Worm (Caenorhabditis elegans) whole organism, L1 larva: ENCODE measurements around the gene fbxa-4.

ENCODE experiments used
- C34B4.2 ChIP-seq: sonication (generic microtip); optimal IDR thresholded peaks from 2 replicates; lab custom pipeline; 2017; ENCODE audit warnings: mild to moderate bottlenecking, missing genetic modification characterization, missing compliant biosample characterization
- F16B12.6 ChIP-seq: fragments of 150-350 bp; optimal IDR thresholded peaks from 2 replicates; lab custom pipeline; 2014; ENCODE audit warnings: missing biosample characterization, missing genetic modification characterization
- Y116A8C.19 ChIP-seq: sonication (generic microtip); optimal IDR thresholded peaks from 2 replicates; lab custom pipeline; 2016; ENCODE audit warnings: missing compliant biosample characterization, missing genetic modification characterization, borderline replicate concordance
- aly-2 ChIP-seq: fragments of 150-350 bp; optimal IDR thresholded peaks from 2 replicates; lab custom pipeline; 2014; ENCODE audit warnings: missing biosample characterization, missing genetic modification characterization
- ama-1 ChIP-seq: fragments of 150-350 bp; optimal IDR thresholded peaks from 2 replicates; lab custom pipeline; 2014
- blmp-1 ChIP-seq: fragments of 150-350 bp; optimal IDR thresholded peaks from 2 replicates; lab custom pipeline; 2014; ENCODE audit warnings: missing biosample characterization, missing genetic modification characterization
- ceh-63 ChIP-seq: fragments of 200-800 bp; sonication (Bioruptor generic); optimal IDR thresholded peaks from 2 replicates; lab custom pipeline; 2018; ENCODE audit warnings: mild to moderate bottlenecking, missing genetic modification characterization, missing compliant biosample characterization
- ceh-8 ChIP-seq: fragments of 200-800 bp; sonication (Bioruptor generic); optimal IDR thresholded peaks from 2 replicates; lab custom pipeline; 2018; ENCODE audit warnings: mild to moderate bottlenecking, missing genetic modification characterization, moderate library complexity, missing compliant biosample characterization
- ceh-88 ChIP-seq: fragments of 200-800 bp; sonication (Bioruptor generic); IDR thresholded peaks from 2 replicates; pipeline ENCODE4 v1.3.6; 2022; ENCODE audit warnings: missing genetic modification characterization, missing compliant biosample characterization
- ceh-90 ChIP-seq: sonication (generic microtip); optimal IDR thresholded peaks from 2 replicates; lab custom pipeline; 2016; ENCODE audit warnings: missing genetic modification characterization, missing compliant biosample characterization
- ces-1 ChIP-seq: fragments of 150-350 bp; optimal IDR thresholded peaks from 2 replicates; lab custom pipeline; 2014; ENCODE audit warnings: missing biosample characterization, missing genetic modification reagents, missing genetic modification characterization
- dsc-1 ChIP-seq: sonication (generic microtip); optimal IDR thresholded peaks from 2 replicates; lab custom pipeline; 2016; ENCODE audit warnings: mild to moderate bottlenecking, missing genetic modification characterization, missing compliant biosample characterization
- efl-1 ChIP-seq, 4 experiments: fragments of 150-350 bp; optimal IDR thresholded peaks in 3 of 4; peaks in 1 of 4; 1 replicate in 1 of 4; 2 replicates in 3 of 4; lab custom pipeline; 2014; ENCODE audit warnings: missing biosample characterization in 2 of 4, missing genetic modification characterization in 2 of 4, missing genetic modification reagents in 2 of 4
- fkh-10 ChIP-seq: sonication (generic microtip); optimal IDR thresholded peaks from 2 replicates; lab custom pipeline; 2017; ENCODE audit warnings: missing biosample characterization, missing genetic modification reagents, missing genetic modification characterization
- fkh-4 ChIP-seq: sonication (generic microtip); optimal IDR thresholded peaks from 2 replicates; lab custom pipeline; 2016; ENCODE audit warnings: missing compliant biosample characterization, missing genetic modification characterization, borderline replicate concordance
- fkh-8 ChIP-seq: sonication (generic microtip); optimal IDR thresholded peaks from 2 replicates; lab custom pipeline; 2016; ENCODE audit warnings: mild to moderate bottlenecking, missing genetic modification characterization, missing compliant biosample characterization
- fos-1 ChIP-seq: fragments of 150-350 bp; optimal IDR thresholded peaks from 2 replicates; lab custom pipeline; 2014; ENCODE audit warnings: missing biosample characterization, missing genetic modification characterization
- grh-1 ChIP-seq: fragments of 200-800 bp; sonication (Bioruptor generic); IDR thresholded peaks from 2 replicates; pipeline ENCODE4 v1.3.6; 2022; ENCODE audit warnings: missing genetic modification reagents, missing genetic modification characterization, missing compliant biosample characterization
- hlh-4 ChIP-seq: sonication (generic microtip); optimal IDR thresholded peaks from 2 replicates; lab custom pipeline; 2016; ENCODE audit warnings: mild to moderate bottlenecking, missing genetic modification characterization, missing compliant biosample characterization
- irx-1 ChIP-seq: sonication (generic microtip); optimal IDR thresholded peaks from 2 replicates; lab custom pipeline; 2016; ENCODE audit warnings: missing genetic modification characterization, missing compliant biosample characterization
- isw-1 ChIP-seq: fragments of 200-800 bp; sonication (Bioruptor generic); IDR thresholded peaks from 2 replicates; pipeline ENCODE4 v1.3.6; 2022; ENCODE audit warnings: missing genetic modification characterization, missing compliant biosample characterization
- jun-1 ChIP-seq: fragments of 150-350 bp; optimal IDR thresholded peaks from 2 replicates; lab custom pipeline; 2014; ENCODE audit warnings: missing biosample characterization, missing genetic modification reagents, missing genetic modification characterization
- lin-13 ChIP-seq: fragments of 150-350 bp; optimal IDR thresholded peaks from 2 replicates; lab custom pipeline; 2014; ENCODE audit warnings: missing biosample characterization, missing genetic modification reagents, missing genetic modification characterization
- lin-14 ChIP-seq: fragments of 200-800 bp; sonication (Bioruptor generic); optimal IDR thresholded peaks from 2 replicates; lab custom pipeline; 2018; ENCODE audit warnings: mild to moderate bottlenecking, missing genetic modification characterization, moderate library complexity, missing compliant biosample characterization
- lir-3 ChIP-seq: sonication (generic microtip); optimal IDR thresholded peaks from 2 replicates; lab custom pipeline; 2016; ENCODE audit warnings: mild to moderate bottlenecking, missing genetic modification characterization, moderate library complexity, missing compliant biosample characterization; ENCODE audit not compliant: poor library complexity
- lsy-2 ChIP-seq, 2 experiments: fragments of 150-350 bp; optimal IDR thresholded peaks; 2 replicates each; lab custom pipeline; 2014; ENCODE audit warnings: missing biosample characterization in 2 of 2, missing genetic modification characterization in 2 of 2
- nhr-12 ChIP-seq: sonication (generic microtip); optimal IDR thresholded peaks from 2 replicates; lab custom pipeline; 2017; ENCODE audit warnings: missing biosample characterization, missing genetic modification characterization
- nhr-19 ChIP-seq: fragments of 200-800 bp; sonication (Bioruptor generic); conservative IDR thresholded peaks from 2 replicates; pipeline ENCODE4 v1.3.6; 2022; ENCODE audit warnings: missing genetic modification characterization, missing compliant biosample characterization
- nhr-20 ChIP-seq: sonication (generic microtip); optimal IDR thresholded peaks from 2 replicates; lab custom pipeline; 2016; ENCODE audit warnings: mild to moderate bottlenecking, missing genetic modification characterization, missing compliant biosample characterization
- nhr-28 ChIP-seq: fragments of 150-350 bp; optimal IDR thresholded peaks from 2 replicates; lab custom pipeline; 2014; ENCODE audit warnings: missing biosample characterization, missing genetic modification characterization
- nhr-71 ChIP-seq: sonication (generic microtip); optimal IDR thresholded peaks from 2 replicates; lab custom pipeline; 2016; ENCODE audit warnings: mild to moderate bottlenecking, missing genetic modification characterization, moderate library complexity, missing compliant biosample characterization
- nhr-76 ChIP-seq: sonication (generic microtip); optimal IDR thresholded peaks from 2 replicates; lab custom pipeline; 2017; ENCODE audit warnings: missing biosample characterization, missing genetic modification characterization
- nhr-77 ChIP-seq: fragments of 150-350 bp; optimal IDR thresholded peaks from 2 replicates; lab custom pipeline; 2014; ENCODE audit warnings: missing biosample characterization, missing genetic modification characterization
- pag-3 ChIP-seq: sonication (generic microtip); optimal IDR thresholded peaks from 2 replicates; lab custom pipeline; 2017; ENCODE audit warnings: missing genetic modification characterization, mild to moderate bottlenecking, missing compliant biosample characterization, antibody characterized with exemption, borderline replicate concordance; ENCODE audit not compliant: insufficient read depth
- pqm-1 ChIP-seq: sonication (generic microtip); optimal IDR thresholded peaks from 3 replicates; lab custom pipeline; 2017; ENCODE audit warnings: missing biosample characterization, missing genetic modification characterization
- sptf-1 ChIP-seq: fragments of 150-350 bp; optimal IDR thresholded peaks from 2 replicates; lab custom pipeline; 2014; ENCODE audit warnings: missing biosample characterization, missing genetic modification characterization
- tlp-1 ChIP-seq: fragments of 150-350 bp; optimal IDR thresholded peaks from 2 replicates; lab custom pipeline; 2014; ENCODE audit warnings: missing biosample characterization, missing genetic modification characterization
- unc-86 ChIP-seq: sonication (generic microtip); optimal IDR thresholded peaks from 2 replicates; lab custom pipeline; 2016; ENCODE audit warnings: missing genetic modification characterization, missing compliant biosample characterization
- unc-98 ChIP-seq: fragments of 200-800 bp; sonication (Bioruptor generic); IDR thresholded peaks from 2 replicates; pipeline ENCODE4 v1.3.6; 2022; ENCODE audit warnings: missing genetic modification characterization, missing compliant biosample characterization
- xbp-1 ChIP-seq: sonication (generic microtip); optimal IDR thresholded peaks from 2 replicates; lab custom pipeline; 2016; ENCODE audit warnings: missing genetic modification characterization, missing compliant biosample characterization
- zag-1 ChIP-seq: fragments of 150-350 bp; optimal IDR thresholded peaks from 2 replicates; lab custom pipeline; 2014; ENCODE audit warnings: missing biosample characterization, missing genetic modification characterization
- zip-4 ChIP-seq: fragments of 200-800 bp; sonication (Bioruptor generic); optimal IDR thresholded peaks from 2 replicates; lab custom pipeline; 2018; ENCODE audit warnings: mild to moderate bottlenecking, missing genetic modification characterization, moderate library complexity, missing compliant biosample characterization

The fbxa-4 gene

DNA sequence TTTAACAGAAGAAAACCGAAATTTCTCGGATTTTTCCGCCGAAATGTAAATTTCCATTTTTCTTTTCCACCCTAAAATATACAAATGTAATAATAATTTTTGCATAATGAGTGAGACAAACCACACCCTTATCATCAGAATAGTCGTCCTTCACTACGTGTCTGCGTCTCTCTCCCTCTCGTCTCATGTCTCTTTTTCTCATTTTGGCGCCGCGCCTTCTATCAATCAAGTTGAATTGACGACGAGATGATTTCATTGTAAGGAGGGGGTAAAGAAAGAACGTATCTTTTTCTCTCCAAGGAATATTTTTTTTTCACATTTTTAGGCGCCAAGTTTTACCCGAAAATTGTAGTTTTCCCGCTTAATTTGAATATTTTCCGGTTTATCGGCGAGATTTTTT lies 26.9 kb upstream of the fbxa-4 start (continued):
- TF ChIP-seq lin-13 (GFP tag; lab: Kevin White, UChicago) (no peak), unc-98 (no peak), zip-4 (GFP tag; lab: Kevin White, UChicago) (no peak), grh-1 (GFP tag; lab: Robert Waterston, UW) (no peak), nhr-77 (tag; lab: Kevin White, UChicago) (no peak), hlh-4 (tag; lab: Kevin White, UChicago) (no peak), aly-2 (tag; lab: Kevin White, UChicago) (no peak), irx-1 (tag; lab: Kevin White, UChicago) (no peak), ceh-63 (GFP tag; lab: Kevin White, UChicago) (no peak), C34B4.2 (tag; lab: Kevin White, UChicago) (no peak), F16B12.6 (no peak), nhr-28 (tag; lab: Kevin White, UChicago) (no peak), ceh-88 (GFP tag; lab: Robert Waterston, UW) (no peak), ceh-8 (GFP tag; lab: Kevin White, UChicago) (no peak), jun-1 (tag; lab: Kevin White, UChicago) (no peak), nhr-71 (tag; lab: Kevin White, UChicago) (peak; percentile 37), ceh-90 (tag; lab: Kevin White, UChicago) (no peak), nhr-76 (no peak), lin-14 (peak; percentile 70), Y116A8C.19 (tag; lab: Kevin White, UChicago) (no peak), ama-1 (lab: Kevin White, UChicago) (no peak), nhr-19 (GFP tag; lab: Robert Waterston, UW) (0 out of 2 replicates have a peak, but pooled peaks have one; percentile 3), isw-1 (no peak), pqm-1 (no peak), sptf-1 (tag; lab: Kevin White, UChicago) (no peak), pag-3 (no peak), fos-1 (tag; lab: Kevin White, UChicago) (peak; percentile 20), lir-3 (no peak), ces-1 (GFP tag; lab: Kevin White, UChicago) (no peak), lsy-2 (tag; optimal IDR thresholded peaks at IDR 0.05; lab: Kevin White, UChicago) (peak in 1 of 2 experiments; percentile 15), fkh-10 (GFP tag; lab: Kevin White, UChicago) (no peak)

DNA sequence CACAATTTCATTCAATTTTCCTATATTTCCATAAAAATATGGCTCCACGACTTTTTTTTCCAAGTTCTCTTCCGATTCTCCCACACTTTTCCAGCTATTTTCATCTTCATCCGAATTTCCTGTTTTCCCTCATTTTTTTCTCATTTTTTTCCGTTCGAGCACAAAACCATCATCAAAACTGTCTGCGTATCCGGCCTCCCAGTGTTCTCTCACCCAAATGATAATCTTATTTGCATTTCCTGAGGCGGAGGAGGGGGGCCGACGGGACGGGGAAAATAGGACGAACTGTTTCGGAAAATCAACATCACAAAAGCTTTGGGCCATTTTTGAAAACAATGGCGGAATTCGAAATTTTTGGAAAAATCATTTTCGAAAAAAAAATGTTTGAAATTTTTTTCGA lies 25.0 kb upstream of the fbxa-4 start:
- TF ChIP-seq blmp-1 (tag; lab: Kevin White, UChicago) (no peak), pqm-1 (no peak), grh-1 (GFP tag; lab: Robert Waterston, UW) (no peak), nhr-20 (tag; lab: Kevin White, UChicago) (no peak), dsc-1 (tag; lab: Kevin White, UChicago) (no peak), xbp-1 (tag; lab: Kevin White, UChicago) (no peak), fkh-8 (tag; lab: Kevin White, UChicago) (no peak), fos-1 (tag; lab: Kevin White, UChicago) (no peak), unc-86 (tag; lab: Kevin White, UChicago) (no peak), zag-1 (no peak), Y116A8C.19 (tag; lab: Kevin White, UChicago) (no peak), tlp-1 (tag; lab: Kevin White, UChicago) (no peak), nhr-12 (tag; lab: Kevin White, UChicago) (no peak)
- TF ChIP-seq, all 84 proteins: peak for 0

DNA sequence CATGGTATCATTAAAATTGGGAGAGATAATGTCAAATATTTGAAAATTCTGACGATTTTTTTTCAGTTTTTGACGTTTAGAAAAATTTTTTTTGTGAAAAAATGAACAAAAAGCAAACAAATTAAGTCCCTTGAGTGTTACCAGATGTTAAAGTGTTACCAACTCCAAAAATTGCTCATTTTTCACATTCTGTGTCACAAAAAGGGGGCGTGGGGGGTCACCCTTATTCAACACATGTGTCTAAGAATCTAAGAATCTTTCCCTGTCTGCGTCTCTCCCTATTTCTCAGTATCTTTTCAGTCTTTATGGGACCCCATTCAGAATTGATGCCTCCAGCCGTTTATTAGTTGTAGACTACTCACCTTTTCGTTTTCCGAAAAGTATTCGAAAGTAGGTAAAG lies 23.6 kb upstream of the fbxa-4 start:
- TF ChIP-seq nhr-77 (tag; lab: Kevin White, UChicago) (no peak), fkh-4 (peak; percentile 74), dsc-1 (tag; lab: Kevin White, UChicago) (peak; percentile 91), efl-1 (optimal IDR thresholded peaks at IDR 0.05; lab: Kevin White, UChicago) (no peak), efl-1 (GFP tag; optimal IDR thresholded peaks at IDR 0.05 in 1 of 2; lab: Kevin White, UChicago) (peak in 1 of 2 experiments; percentile 9)
- TF ChIP-seq, all 84 proteins: peak for 3
